Fruit fly (Drosophila melanogaster): ENCODE results near the gene FER.
A peak's percentile ranks its signal among the peaks of the same experiment; 100 is the strongest.

The FER gene

DNA sequence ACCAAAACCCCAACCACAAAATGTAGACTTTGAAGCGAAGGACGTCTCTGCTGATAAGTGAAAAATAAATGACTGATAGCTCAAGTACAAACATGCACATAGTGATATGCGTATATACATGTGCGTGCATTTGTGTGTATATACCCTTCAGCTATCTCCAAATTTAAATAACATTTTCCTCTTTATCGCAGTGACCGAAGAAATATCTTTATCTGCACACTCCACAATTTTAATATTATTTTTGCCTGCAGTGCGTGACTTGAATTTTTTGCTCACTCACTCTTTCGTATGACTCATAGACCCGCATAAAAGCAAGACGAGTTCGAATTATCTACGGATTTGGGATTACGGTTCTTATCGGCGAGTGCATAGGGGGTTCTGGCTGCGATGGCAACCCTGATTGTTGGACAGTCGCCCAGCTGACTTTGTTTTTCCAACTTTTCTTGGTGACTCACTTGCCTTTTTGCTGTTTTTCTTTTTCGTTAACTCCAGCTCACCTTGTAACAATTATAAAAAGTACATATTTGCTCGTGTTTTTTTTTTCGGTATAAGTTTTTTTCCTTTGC is 51.2 kb downstream of the FER start:
- TF ChIP-seq CG8478 (optimal IDR thresholded peaks at IDR 0.05) (no peak), CTCF (optimal IDR thresholded peaks at IDR 0.05) (no peak)

DNA sequence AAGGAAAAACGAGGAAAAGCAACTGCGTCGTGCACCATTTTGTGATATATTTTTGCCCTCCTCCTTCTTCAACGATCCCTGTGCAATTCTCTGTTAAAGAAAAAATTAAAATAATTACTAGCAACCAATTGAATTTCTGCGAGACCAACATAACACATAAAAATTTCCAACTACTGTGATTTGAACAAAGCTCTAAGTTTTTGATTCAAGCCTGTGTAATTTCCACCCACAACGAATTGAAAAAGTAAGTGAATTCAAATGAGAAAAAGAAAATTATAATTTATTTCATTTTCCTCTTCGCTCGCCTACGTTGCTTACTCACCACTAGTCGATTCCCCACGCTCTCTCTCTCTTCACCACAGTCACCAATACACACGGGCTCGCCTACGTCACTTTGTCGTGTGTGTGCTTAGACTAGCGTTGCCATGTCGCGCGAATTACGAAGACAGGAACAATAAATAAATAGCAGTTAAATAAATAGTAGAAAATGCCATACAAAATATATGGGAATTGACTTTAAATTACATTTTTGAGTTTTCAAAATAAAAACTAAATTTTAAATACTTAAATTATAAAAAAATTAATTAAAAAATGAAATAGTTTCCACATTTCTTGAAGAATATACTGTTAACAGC is 52.0 kb downstream of the FER start:
- TF ChIP-seq CG8478 (optimal IDR thresholded peaks at IDR 0.05) (no peak), CTCF (optimal IDR thresholded peaks at IDR 0.05) (no peak)

DNA sequence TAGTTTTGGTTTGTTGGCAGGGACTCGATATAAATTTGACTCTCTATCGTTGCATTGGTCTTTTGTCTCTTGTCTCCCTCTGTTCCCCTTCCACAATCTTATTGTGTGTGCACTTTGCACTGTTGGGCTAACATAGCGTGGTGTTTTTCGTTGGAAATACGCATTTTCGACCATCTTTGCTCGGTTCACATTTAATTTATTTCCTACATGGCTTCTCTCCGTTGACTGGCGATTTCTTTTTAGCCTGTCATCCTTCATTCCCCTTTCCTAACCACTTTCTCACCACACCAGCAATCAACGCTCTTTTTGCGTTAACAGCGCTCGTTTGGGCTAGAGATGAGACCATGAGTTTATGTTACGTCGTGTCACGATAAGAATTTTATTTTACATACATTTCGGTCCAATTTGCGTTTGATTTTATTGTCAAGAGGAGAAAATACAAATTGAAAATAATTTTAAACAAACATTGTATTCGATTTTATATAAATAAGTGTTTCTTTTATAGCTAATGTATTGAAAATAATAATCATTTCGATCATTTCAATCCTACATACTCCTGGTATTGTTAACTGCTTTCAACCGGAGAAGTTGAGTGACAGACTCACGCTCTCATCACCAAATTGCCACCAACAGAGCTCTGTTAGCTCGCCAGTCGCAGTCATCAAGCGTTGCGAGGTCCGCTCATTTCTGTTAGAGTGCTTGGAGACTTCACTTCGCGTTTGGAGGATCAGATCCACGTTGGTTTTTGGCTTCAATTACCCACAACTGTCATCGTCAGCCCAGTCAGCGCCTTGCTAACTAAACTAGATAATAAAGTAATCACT is 52.9 kb downstream of the FER start:
- TF ChIP-seq CG8478 (optimal IDR thresholded peaks at IDR 0.05) = no peak
- no peak for TF ChIP-seq CTCF (optimal IDR thresholded peaks at IDR 0.05)

DNA sequence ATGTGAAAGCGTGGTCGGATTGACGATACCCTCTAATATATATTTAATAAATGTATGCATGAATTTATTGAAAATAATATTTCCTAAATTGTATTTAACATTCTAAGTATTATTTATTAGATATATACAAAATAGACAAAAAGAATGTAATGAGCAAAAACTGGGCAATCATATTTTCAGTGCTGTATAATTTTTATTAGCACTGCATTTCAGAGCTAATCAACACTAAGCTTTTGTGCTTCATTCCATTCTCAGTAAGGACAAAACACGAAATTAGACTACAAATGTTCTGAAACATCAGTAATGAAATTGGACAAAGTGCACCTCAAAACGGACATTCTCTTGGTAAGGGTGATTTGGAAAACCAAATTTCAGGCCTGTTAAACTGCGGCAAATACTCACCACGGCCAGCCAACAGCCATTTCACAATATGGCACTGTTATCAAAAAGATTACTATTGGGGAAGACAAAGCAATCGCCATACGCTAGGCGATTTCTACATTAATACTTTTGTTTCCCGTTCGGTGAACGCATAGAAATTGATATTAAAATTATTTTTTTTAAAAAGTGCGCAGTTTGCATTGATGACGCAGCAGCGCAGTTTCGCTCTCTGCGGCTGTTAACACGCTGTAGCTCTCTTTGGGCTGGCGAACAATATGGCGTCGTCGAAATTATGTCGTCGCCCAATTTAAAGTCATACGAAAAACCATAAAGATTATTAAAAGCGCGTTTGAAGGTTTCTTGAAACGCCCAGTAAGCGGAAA is 53.7 kb downstream of the FER start:
- no peak for TF ChIP-seq CTCF (optimal IDR thresholded peaks at IDR 0.05)
- TF ChIP-seq CG8478 (optimal IDR thresholded peaks at IDR 0.05) = no peak

DNA sequence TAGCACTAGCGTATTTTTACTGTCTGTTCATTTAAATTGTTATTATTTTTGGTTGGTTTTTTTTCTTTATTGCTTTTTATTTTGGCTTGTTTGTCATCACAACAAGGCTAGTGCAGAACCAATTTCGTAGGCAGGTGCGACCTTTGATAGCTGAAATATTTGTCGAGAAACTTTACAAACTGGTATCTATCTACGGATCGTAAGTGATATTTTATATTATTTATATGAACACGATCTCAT is 54.4 kb downstream of the FER start, which contains the start of gene drn:
drn (plus strand) TSS at position 141 of the 240 bp plus-strand sequence.
- TF ChIP-seq CG8478 (optimal IDR thresholded peaks at IDR 0.05) (no peak), CTCF (optimal IDR thresholded peaks at IDR 0.05) (no peak)

DNA sequence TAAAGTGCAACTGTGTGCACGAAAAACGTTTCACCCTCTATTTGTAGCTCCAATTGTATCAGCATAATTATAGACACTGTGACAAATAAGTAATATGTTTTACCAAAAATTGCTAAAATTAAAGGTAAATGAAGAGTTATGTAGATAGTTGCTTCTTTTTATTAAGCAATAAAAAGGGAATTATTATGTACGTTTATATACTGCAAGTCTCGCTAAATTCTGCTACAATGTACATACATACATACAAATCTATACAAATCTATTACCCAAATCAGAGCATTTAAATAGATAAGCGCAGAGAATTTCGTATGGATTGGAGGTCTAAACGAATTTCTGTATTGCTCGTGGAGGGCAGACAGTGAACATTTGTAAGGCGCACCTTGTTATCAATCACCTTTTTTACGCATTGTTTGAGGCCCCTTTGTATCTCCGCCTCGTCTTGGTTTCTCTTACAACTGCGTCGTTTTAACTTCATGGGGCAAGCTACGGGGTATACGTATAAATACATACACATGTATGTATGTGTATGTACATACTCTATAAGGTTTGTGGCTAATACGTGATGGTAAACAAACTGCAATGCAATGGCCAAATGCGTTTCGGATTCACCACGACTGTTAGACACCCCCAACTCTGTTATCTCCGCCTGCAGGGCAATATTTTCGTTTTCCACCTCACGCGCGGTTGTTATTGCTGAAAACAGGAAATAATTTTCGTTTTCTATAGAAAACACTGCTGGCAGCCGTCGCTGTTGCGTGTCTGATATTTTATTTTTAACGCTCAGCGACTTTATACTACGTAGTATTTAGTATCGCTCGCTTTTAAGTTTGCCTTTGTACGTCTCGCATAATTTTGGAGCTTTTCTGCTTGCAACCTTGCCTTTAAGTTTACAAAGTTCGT is 54.9 kb downstream of the FER start:
- TF ChIP-seq CTCF (optimal IDR thresholded peaks at IDR 0.05) = no peak
- no peak for TF ChIP-seq CG8478 (optimal IDR thresholded peaks at IDR 0.05)

DNA sequence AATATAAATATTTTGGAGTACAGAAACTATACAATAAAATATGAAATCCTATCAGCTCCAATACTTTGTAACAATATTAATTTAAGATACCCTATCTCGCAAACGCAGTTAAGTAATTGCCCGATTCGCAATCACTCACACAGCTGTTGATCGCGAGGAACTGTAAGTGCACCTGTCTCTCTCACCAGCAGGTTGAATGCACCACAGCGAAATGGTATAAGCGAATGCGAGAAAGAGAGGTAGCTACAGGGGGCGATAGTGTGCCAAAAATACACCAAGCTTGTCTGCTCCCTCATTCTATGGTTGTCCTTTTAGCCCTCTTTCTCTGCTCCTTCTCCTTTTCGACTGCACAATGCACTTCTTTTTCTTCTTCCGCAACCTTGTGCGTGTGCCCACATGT is 55.6 kb downstream of the FER start:
- no peak for TF ChIP-seq CG8478 (optimal IDR thresholded peaks at IDR 0.05)

DNA sequence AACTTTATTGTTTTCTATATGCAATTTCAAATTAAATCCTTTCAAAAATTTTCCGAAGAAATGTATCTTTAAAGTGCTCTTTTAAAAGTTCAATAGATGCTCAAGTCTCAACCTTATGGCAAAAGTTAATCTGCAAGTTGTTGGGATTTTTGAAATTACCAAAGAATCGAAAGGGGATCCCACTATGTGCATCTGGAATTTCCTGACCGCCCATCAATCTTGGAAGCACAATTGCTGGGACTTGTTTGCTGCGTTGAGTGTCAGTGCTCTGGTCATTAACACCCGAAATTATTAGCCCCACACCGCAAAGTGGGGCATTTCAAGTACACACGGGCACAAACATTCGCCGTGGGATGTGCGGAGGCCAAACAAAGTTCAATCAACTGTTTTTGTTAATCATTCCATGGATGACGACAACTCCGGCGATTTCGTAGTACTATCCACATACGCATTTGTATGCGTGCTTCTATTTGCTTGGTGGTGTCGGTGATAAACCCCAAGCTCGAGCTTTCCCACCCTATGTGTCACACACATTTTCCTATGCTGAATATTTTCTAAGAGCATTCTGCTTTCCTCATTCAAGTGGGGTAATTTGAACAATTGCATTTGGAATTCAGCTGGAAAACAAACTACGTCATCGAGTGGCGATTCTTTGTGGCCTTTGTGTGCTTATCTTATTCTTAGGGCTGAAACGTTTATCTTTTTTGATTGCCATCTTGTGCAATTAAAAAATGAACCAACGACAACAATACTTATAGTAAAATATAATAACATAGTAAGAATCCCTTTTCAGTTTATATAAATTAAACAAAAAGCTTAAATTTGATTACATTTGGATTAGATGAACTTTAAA is 56.7 kb downstream of the FER start:
- TF ChIP-seq CG8478 (optimal IDR thresholded peaks at IDR 0.05) (no peak), CTCF (optimal IDR thresholded peaks at IDR 0.05) (no peak)

DNA sequence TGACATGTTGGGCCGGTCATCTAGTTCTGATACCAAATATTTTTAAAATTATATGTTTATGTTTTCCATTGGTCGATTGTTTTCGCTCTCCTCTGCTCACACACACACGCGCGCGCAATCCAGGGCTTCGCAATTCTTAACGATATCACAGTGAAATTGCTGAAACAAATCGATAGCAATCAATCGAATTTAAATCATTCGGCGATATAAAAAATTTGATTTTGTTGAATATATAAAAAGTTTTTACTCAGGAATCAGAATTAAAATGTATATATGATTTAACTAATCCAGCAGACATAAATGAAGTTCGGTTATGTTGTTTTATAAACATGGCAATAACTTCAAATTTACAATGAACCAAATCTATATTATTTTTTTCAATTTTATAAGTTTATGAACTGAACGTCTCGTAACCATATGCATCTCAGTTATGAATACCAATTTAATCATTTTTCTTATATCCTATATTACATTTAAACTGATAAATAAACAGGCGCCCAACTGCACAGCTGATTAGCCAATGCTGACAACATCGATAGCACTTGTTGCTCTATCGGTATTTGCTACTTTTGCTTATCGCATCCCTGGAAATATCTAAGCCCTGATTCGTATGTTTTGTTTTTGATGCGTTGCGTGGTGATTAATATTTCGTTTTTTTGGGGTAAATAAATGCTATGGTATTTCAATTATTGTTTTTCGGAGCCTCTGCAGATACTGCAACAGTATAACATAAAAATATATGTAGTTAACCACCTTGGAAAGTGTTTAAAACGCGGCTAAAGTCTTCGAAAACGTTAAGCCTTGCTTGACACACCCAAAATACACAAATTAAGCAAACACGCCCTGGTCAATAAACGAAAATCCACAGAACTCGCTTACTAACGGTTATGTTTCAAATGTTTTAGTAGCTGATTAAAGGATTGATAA is 59.5 kb downstream of the FER start, which contains the start of the genes Aduk and pasi2:
Aduk (minus strand) TSS at position 123 of the 927 bp plus-strand sequence.
pasi2 (plus strand) TSS at position 579 of the 927 bp plus-strand sequence.
- TF ChIP-seq CG8478 (optimal IDR thresholded peaks at IDR 0.05) (no peak), CTCF (optimal IDR thresholded peaks at IDR 0.05) (no peak)

DNA sequence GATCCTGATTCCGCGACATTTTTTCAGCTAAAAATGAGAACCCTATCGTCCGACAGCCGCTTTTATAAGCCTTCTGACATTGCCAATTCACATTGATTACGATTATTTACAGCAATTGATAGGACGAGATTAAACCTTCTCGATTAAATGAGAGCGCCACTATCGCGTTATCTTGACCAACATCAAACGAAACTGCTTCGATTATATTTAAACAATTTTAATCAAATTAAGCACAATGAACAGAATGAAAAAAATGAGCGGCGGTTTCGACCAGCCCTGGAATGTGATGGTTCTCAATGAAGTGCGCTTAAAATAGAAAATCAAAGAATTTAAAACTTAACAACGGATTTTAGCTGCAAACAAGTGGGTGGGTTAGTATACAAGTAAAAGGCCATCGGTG is 62.5 kb downstream of the FER start, which contains the start of gene CG16749:
CG16749 (minus strand) TSS at position 25 of the 400 bp plus-strand sequence.
- TF ChIP-seq CG8478 (optimal IDR thresholded peaks at IDR 0.05) = no peak
- TF ChIP-seq CTCF (optimal IDR thresholded peaks at IDR 0.05) = no peak

DNA sequence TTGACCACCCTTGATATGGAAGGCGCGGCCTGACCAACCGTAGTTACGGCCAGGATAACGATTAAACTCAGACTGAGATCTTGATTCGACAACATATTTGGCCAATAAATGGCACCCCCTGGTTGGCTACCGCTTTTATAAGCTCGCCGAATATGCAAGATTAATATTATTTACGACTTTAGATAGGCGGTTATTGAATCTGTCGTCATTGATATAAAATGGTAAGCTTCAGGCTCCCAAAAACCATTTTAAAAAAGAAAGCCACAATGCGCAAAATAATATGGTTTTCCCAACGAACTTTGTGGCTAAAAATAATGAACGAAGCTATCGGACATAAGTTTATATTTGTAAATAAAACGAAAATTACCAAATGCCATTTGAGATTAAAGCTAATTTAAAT is 64.1 kb downstream of the FER start, which contains the start of gene CG12951:
CG12951 (minus strand) TSS at position 101 of the 400 bp plus-strand sequence.
- TF ChIP-seq CTCF (optimal IDR thresholded peaks at IDR 0.05) (no peak), CG8478 (optimal IDR thresholded peaks at IDR 0.05) (no peak)

DNA sequence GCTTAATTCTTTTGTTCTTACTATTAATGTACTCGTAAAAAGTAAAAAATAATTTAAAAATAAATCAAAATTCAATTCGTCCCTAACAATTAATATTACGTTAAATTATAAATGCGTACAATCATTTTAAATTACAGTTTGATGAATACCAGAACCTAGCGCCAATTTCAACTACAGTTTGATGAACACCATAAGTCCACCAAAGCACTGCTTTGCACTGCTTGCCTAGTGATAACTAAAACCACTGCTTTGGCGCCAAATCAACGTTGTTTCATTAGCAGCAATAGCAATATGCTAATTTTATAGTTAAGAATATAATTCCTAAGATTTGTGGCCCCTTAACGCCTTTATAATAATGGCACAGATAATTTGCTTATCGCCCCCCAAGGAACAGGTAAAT is 65.5 kb downstream of the FER start:
- TF ChIP-seq CG8478 (optimal IDR thresholded peaks at IDR 0.05) = no peak
- TF ChIP-seq CTCF (optimal IDR thresholded peaks at IDR 0.05) = peak; percentile 12 to 71
